Worm (Caenorhabditis elegans) whole organism, midembryonic: ENCODE measurements around the gene cpsf-1.
"Not testable (repeated sequence)": the region's sequence is repeated elsewhere in the genome, so short reads cannot be mapped to it uniquely, and the experiment has no call there.

ENCODE experiments used
- T22C8.4 ChIP-seq: fragments of 200-800 bp; sonication (Bioruptor generic); IDR thresholded peaks from 2 replicates; pipeline ENCODE4 v1.3.6; 2022; ENCODE audit warnings: missing genetic modification characterization, missing compliant biosample characterization
- cog-1 ChIP-seq: sonication (generic microtip); optimal IDR thresholded peaks from 2 replicates; lab custom pipeline; 2016; ENCODE audit warnings: missing genetic modification characterization, missing compliant biosample characterization
- flt-1 ChIP-seq: fragments of 200-800 bp; sonication (Bioruptor generic); IDR thresholded peaks from 2 replicates; pipeline ENCODE4 v1.3.6; 2022; ENCODE audit warnings: missing genetic modification characterization, missing compliant biosample characterization
- klf-2 ChIP-seq: fragments of 200-800 bp; sonication (Bioruptor generic); conservative IDR thresholded peaks from 2 replicates; pipeline ENCODE4 v1.3.6; 2022; ENCODE audit warnings: missing genetic modification reagents, missing genetic modification characterization, missing compliant biosample characterization
- med-1 ChIP-seq: sonication (generic microtip); optimal IDR thresholded peaks from 2 replicates; lab custom pipeline; 2017; ENCODE audit warnings: missing genetic modification characterization, mild to moderate bottlenecking, missing compliant biosample characterization, antibody characterized with exemption, missing genetic modification reagents; ENCODE audit not compliant: insufficient read depth
- ref-1 ChIP-seq: fragments of 200-800 bp; sonication (Bioruptor generic); conservative IDR thresholded peaks from 2 replicates; pipeline ENCODE4 v1.3.6; 2022; ENCODE audit warnings: missing genetic modification reagents, missing genetic modification characterization, missing compliant biosample characterization
- tab-1 ChIP-seq: fragments of 200-800 bp; sonication (Bioruptor generic); IDR thresholded peaks from 2 replicates; pipeline ENCODE4 v1.3.6; 2022; ENCODE audit warnings: missing genetic modification characterization, missing compliant biosample characterization
- ztf-23 ChIP-seq: fragments of 200-800 bp; sonication (Bioruptor generic); IDR thresholded peaks from 2 replicates; pipeline ENCODE4 v1.3.6; 2022; ENCODE audit warnings: missing genetic modification reagents, missing genetic modification characterization, missing compliant biosample characterization
- ztf-29 ChIP-seq: fragments of 200-800 bp; sonication (Bioruptor generic); IDR thresholded peaks from 2 replicates; pipeline ENCODE4 v1.3.6; 2022; ENCODE audit warnings: missing genetic modification reagents, missing genetic modification characterization, missing compliant biosample characterization

Gene cpsf-1

ce11 chrIV:2051195-2051594 is 18.4 kb upstream of the cpsf-1 start, which contains the start of gene R05C11.4:
R05C11.4 (plus strand) TSS chrIV:2051495.
- TF ChIP-seq ztf-29, T22C8.4, flt-1 (GFP tag; lab: Robert Waterston, UW): not testable (repeated sequence)

- TF ChIP-seq ref-1 (GFP tag; lab: Robert Waterston, UW) (no peak), flt-1 (GFP tag; lab: Robert Waterston, UW) (0 out of 2 replicates have a peak, but pooled peaks have one; percentile 22), T22C8.4 (GFP tag; lab: Robert Waterston, UW) (no peak), cog-1 (tag; lab: Kevin White, UChicago) (peak; percentile 81), tab-1 (GFP tag; lab: Robert Waterston, UW) (no peak), klf-2 (no peak), ztf-23 (GFP tag; lab: Robert Waterston, UW) (no peak)
Observed at ce11 chrIV:2048839-2049238, 16.0 kb upstream of the cpsf-1 start.

- no peak for TF ChIP-seq ztf-23 (GFP tag; lab: Robert Waterston, UW)
- no peak for TF ChIP-seq ref-1 (GFP tag; lab: Robert Waterston, UW)
- TF ChIP-seq T22C8.4 (GFP tag; lab: Robert Waterston, UW): no peak
- TF ChIP-seq klf-2: no peak
- TF ChIP-seq tab-1 (GFP tag; lab: Robert Waterston, UW): no peak
- TF ChIP-seq cog-1 (tag; lab: Kevin White, UChicago): no peak
- no peak for TF ChIP-seq med-1 (GFP tag; lab: Kevin White, UChicago)
- no peak for TF ChIP-seq flt-1 (GFP tag; lab: Robert Waterston, UW)
- TF ChIP-seq ztf-29 (GFP tag; lab: Robert Waterston, UW): no peak
Observed at ce11 chrIV:2037497-2037896, 4.7 kb upstream of the cpsf-1 start.

ce11 chrIV:2036974-2037373 is 4.2 kb upstream of the cpsf-1 start, which contains the start of the genes Y76B12C.9 and cng-2:
Y76B12C.9 (minus strand) TSS chrIV:2037074.
cng-2 (plus strand) TSS chrIV:2037191.
- TF ChIP-seq med-1 (GFP tag; lab: Kevin White, UChicago) (no peak), T22C8.4 (GFP tag; lab: Robert Waterston, UW) (no peak), flt-1 (GFP tag; lab: Robert Waterston, UW) (no peak), klf-2 (no peak), tab-1 (GFP tag; lab: Robert Waterston, UW) (no peak), ztf-23 (GFP tag; lab: Robert Waterston, UW) (no peak), cog-1 (tag; lab: Kevin White, UChicago) (no peak), ztf-29 (GFP tag; lab: Robert Waterston, UW) (no peak), ref-1 (GFP tag; lab: Robert Waterston, UW) (no peak)

- TF ChIP-seq tab-1 (GFP tag; lab: Robert Waterston, UW) (no peak), med-1 (GFP tag; lab: Kevin White, UChicago) (no peak), klf-2 (no peak), T22C8.4 (GFP tag; lab: Robert Waterston, UW) (no peak), ref-1 (GFP tag; lab: Robert Waterston, UW) (no peak), flt-1 (GFP tag; lab: Robert Waterston, UW) (no peak), ztf-29 (GFP tag; lab: Robert Waterston, UW) (no peak), ztf-23 (GFP tag; lab: Robert Waterston, UW) (no peak), cog-1 (tag; lab: Kevin White, UChicago) (no peak)
Observed at ce11 chrIV:2008920-2009319, 23.9 kb downstream of the cpsf-1 start.

ce11 chrIV:2002290-2002689 is 30.5 kb downstream of the cpsf-1 start:
- TF ChIP-seq cog-1 (tag; lab: Kevin White, UChicago) (no peak), ref-1 (GFP tag; lab: Robert Waterston, UW) (no peak), ztf-23 (GFP tag; lab: Robert Waterston, UW) (no peak), flt-1 (GFP tag; lab: Robert Waterston, UW) (no peak), tab-1 (GFP tag; lab: Robert Waterston, UW) (no peak), klf-2 (no peak)

ce11 chrIV:1997762-1998161 is 35.0 kb downstream of the cpsf-1 start:
- no peak for TF ChIP-seq T22C8.4 (GFP tag; lab: Robert Waterston, UW)
- no peak for TF ChIP-seq cog-1 (tag; lab: Kevin White, UChicago)
- no peak for TF ChIP-seq klf-2
- TF ChIP-seq ztf-29 (GFP tag; lab: Robert Waterston, UW): no peak
- no peak for TF ChIP-seq flt-1 (GFP tag; lab: Robert Waterston, UW)
- TF ChIP-seq med-1 (GFP tag; lab: Kevin White, UChicago): no peak
- no peak for TF ChIP-seq ref-1 (GFP tag; lab: Robert Waterston, UW)
- no peak for TF ChIP-seq ztf-23 (GFP tag; lab: Robert Waterston, UW)
- TF ChIP-seq tab-1 (GFP tag; lab: Robert Waterston, UW): no peak

- TF ChIP-seq ref-1 (GFP tag; lab: Robert Waterston, UW): no peak
- no peak for TF ChIP-seq cog-1 (tag; lab: Kevin White, UChicago)
- TF ChIP-seq flt-1 (GFP tag; lab: Robert Waterston, UW): no peak
- TF ChIP-seq ztf-23 (GFP tag; lab: Robert Waterston, UW): no peak
- no peak for TF ChIP-seq tab-1 (GFP tag; lab: Robert Waterston, UW)
- TF ChIP-seq ztf-29 (GFP tag; lab: Robert Waterston, UW): no peak
- no peak for TF ChIP-seq med-1 (GFP tag; lab: Kevin White, UChicago)
- no peak for TF ChIP-seq T22C8.4 (GFP tag; lab: Robert Waterston, UW)
- TF ChIP-seq klf-2: no peak
Observed at ce11 chrIV:1992789-1993188, 40.0 kb downstream of the cpsf-1 start, which contains the start of gene xpc-1. xpc-1 (plus strand) TSS chrIV:1993089.

- no peak for TF ChIP-seq klf-2
- TF ChIP-seq flt-1 (GFP tag; lab: Robert Waterston, UW): 0 out of 2 replicates have a peak, but pooled peaks have one; percentile 6
- TF ChIP-seq T22C8.4 (GFP tag; lab: Robert Waterston, UW): no peak
- no peak for TF ChIP-seq cog-1 (tag; lab: Kevin White, UChicago)
- no peak for TF ChIP-seq ztf-29 (GFP tag; lab: Robert Waterston, UW)
- no peak for TF ChIP-seq ztf-23 (GFP tag; lab: Robert Waterston, UW)
- no peak for TF ChIP-seq ref-1 (GFP tag; lab: Robert Waterston, UW)
- TF ChIP-seq tab-1 (GFP tag; lab: Robert Waterston, UW): no peak
- TF ChIP-seq med-1 (GFP tag; lab: Kevin White, UChicago): no peak
Observed at ce11 chrIV:1990843-1991339, 41.9 kb downstream of the cpsf-1 start.
